Worm (Caenorhabditis elegans) whole organism, L1 larva: Measurements from ENCODE around the gene Y38H6A.3.

Source experiments
- dpl-1 ChIP-seq, 3 experiments: fragments of 150-350 bp in 2 of 3; sonication (generic microtip) in 1 of 3; optimal IDR thresholded peaks; 2 replicates each; lab custom pipeline; 2014 to 2017; ENCODE audit warnings: missing biosample characterization in 3 of 3, missing genetic modification characterization in 3 of 3, missing genetic modification reagents in 3 of 3
- egl-27 ChIP-seq, 2 experiments: fragments of 150-350 bp in 1 of 2; sonication (generic microtip); optimal IDR thresholded peaks; 3 replicates each; lab custom pipeline; 2017 to 2018; ENCODE audit warnings: missing biosample characterization in 2 of 2, missing genetic modification characterization in 2 of 2, missing genetic modification reagents in 2 of 2
- fkh-4 ChIP-seq: sonication (generic microtip); optimal IDR thresholded peaks from 2 replicates; lab custom pipeline; 2016; ENCODE audit warnings: missing compliant biosample characterization, missing genetic modification characterization, borderline replicate concordance
- jun-1 ChIP-seq: fragments of 150-350 bp; optimal IDR thresholded peaks from 2 replicates; lab custom pipeline; 2014; ENCODE audit warnings: missing biosample characterization, missing genetic modification reagents, missing genetic modification characterization
- lin-13 ChIP-seq: fragments of 150-350 bp; optimal IDR thresholded peaks from 2 replicates; lab custom pipeline; 2014; ENCODE audit warnings: missing biosample characterization, missing genetic modification reagents, missing genetic modification characterization
- nhr-237 ChIP-seq: fragments of 150-350 bp; optimal IDR thresholded peaks from 2 replicates; lab custom pipeline; 2014; ENCODE audit warnings: missing biosample characterization, missing genetic modification characterization
- nhr-28 ChIP-seq: fragments of 150-350 bp; optimal IDR thresholded peaks from 2 replicates; lab custom pipeline; 2014; ENCODE audit warnings: missing biosample characterization, missing genetic modification characterization
- nhr-77 ChIP-seq: fragments of 150-350 bp; optimal IDR thresholded peaks from 2 replicates; lab custom pipeline; 2014; ENCODE audit warnings: missing biosample characterization, missing genetic modification characterization
- snpc-4 ChIP-seq: fragments of 150-350 bp; optimal IDR thresholded peaks from 2 replicates; lab custom pipeline; 2014; ENCODE audit warnings: missing biosample characterization, missing genetic modification characterization
- tbx-2 ChIP-seq: sonication (generic microtip); optimal IDR thresholded peaks from 2 replicates; lab custom pipeline; 2016; ENCODE audit warnings: missing genetic modification characterization, missing compliant biosample characterization
- unc-130 ChIP-seq: fragments of 150-350 bp; optimal IDR thresholded peaks from 2 replicates; lab custom pipeline; 2017; ENCODE audit warnings: missing biosample characterization, missing genetic modification characterization, inconsistent platforms
- zag-1 ChIP-seq: fragments of 150-350 bp; optimal IDR thresholded peaks from 2 replicates; lab custom pipeline; 2014; ENCODE audit warnings: missing biosample characterization, missing genetic modification characterization

DNA sequence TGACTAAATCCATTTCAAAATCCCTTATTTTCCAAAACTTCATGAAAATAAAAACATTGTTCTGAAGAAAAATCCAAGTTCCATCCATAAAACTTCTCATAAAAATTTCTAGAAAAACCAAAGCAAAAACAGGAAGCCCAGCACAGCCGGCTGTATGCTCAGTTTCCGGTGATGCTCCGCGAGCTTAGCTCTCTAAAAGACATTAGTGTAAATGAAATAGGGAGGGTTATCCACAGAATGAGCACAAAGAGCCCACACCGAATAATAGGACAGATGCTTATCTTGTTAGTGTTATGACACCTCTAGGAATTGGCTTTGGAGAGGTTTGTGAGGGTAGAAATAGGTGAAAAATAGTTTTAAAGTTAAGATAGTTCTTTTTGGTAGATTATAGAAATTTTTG lies 7.0 kb upstream of the Y38H6A.3 start:
- TF ChIP-seq fkh-4 (tag; lab: Kevin White, UChicago) (no peak), egl-27 (tag; optimal IDR thresholded peaks at IDR 0.05; lab: Kevin White, UChicago) (no peak), dpl-1 (GFP tag; optimal IDR thresholded peaks at IDR 0.05; lab: Kevin White, UChicago) (no peak), nhr-77 (tag; lab: Kevin White, UChicago) (no peak), nhr-237 (tag; lab: Kevin White, UChicago) (no peak), tbx-2 (tag; lab: Kevin White, UChicago) (no peak), jun-1 (tag; lab: Kevin White, UChicago) (no peak), snpc-4 (tag; lab: Kevin White, UChicago) (no peak), unc-130 (tag; lab: Kevin White, UChicago) (no peak), lin-13 (no peak), nhr-28 (tag; lab: Kevin White, UChicago) (no peak), zag-1 (tag; lab: Kevin White, UChicago) (no peak)
